Worm (Caenorhabditis elegans) whole organism, L3 larva: Measurements from ENCODE around the gene srx-45.

Experiments used
- R02D3.7 ChIP-seq: fragments of 150-350 bp; optimal IDR thresholded peaks from 2 replicates; lab custom pipeline; 2014; ENCODE audit warnings: missing biosample characterization, missing genetic modification characterization
- ZK546.5 ChIP-seq: sonication (generic microtip); optimal IDR thresholded peaks from 2 replicates; lab custom pipeline; 2017; ENCODE audit warnings: missing biosample characterization, missing genetic modification characterization
- ama-1 ChIP-seq: fragments of 150-350 bp; optimal IDR thresholded peaks from 2 replicates; lab custom pipeline; 2018
- ceh-16 ChIP-seq: sonication (generic microtip); optimal IDR thresholded peaks from 2 replicates; lab custom pipeline; 2017; ENCODE audit warnings: missing biosample characterization, missing genetic modification characterization
- ceh-82 ChIP-seq: fragments of 150-350 bp; optimal IDR thresholded peaks from 2 replicates; lab custom pipeline; 2014; ENCODE audit warnings: missing biosample characterization, missing genetic modification characterization
- ceh-9 ChIP-seq: sonication (generic microtip); optimal IDR thresholded peaks from 2 replicates; lab custom pipeline; 2018; ENCODE audit warnings: missing biosample characterization, missing genetic modification characterization
- elt-1 ChIP-seq: fragments of 150-350 bp; optimal IDR thresholded peaks from 2 replicates; lab custom pipeline; 2014; ENCODE audit warnings: missing biosample characterization, missing genetic modification characterization
- elt-2 ChIP-seq: sonication (generic microtip); optimal IDR thresholded peaks from 2 replicates; lab custom pipeline; 2016; ENCODE audit warnings: missing genetic modification reagents, mild to moderate bottlenecking, missing genetic modification characterization, missing compliant biosample characterization
- elt-3 ChIP-seq, 3 experiments: fragments of 150-350 bp in 1 of 3; sonication (generic microtip) in 2 of 3; optimal IDR thresholded peaks; 2 replicates in 2 of 3; 4 replicates in 1 of 3; lab custom pipeline; 2014 to 2017; ENCODE audit warnings: missing biosample characterization in 3 of 3, missing genetic modification characterization in 3 of 3
- eor-1 ChIP-seq, 2 experiments: fragments of 150-350 bp; optimal IDR thresholded peaks; 2 replicates each; lab custom pipeline; 2014 to 2018; ENCODE audit warnings: missing biosample characterization in 2 of 2, missing genetic modification characterization in 2 of 2
- fkh-2 ChIP-seq: fragments of 150-350 bp; optimal IDR thresholded peaks from 2 replicates; lab custom pipeline; 2014; ENCODE audit warnings: missing biosample characterization, missing genetic modification reagents, missing genetic modification characterization
- jun-1 ChIP-seq: fragments of 150-350 bp; optimal IDR thresholded peaks from 2 replicates; lab custom pipeline; 2014; ENCODE audit warnings: missing biosample characterization, missing genetic modification reagents, missing genetic modification characterization
- mdl-1 ChIP-seq: fragments of 150-350 bp; optimal IDR thresholded peaks from 2 replicates; lab custom pipeline; 2014; ENCODE audit warnings: missing biosample characterization, missing genetic modification characterization
- mml-1 ChIP-seq: fragments of 150-350 bp; sonication (generic microtip); optimal IDR thresholded peaks from 3 replicates; lab custom pipeline; 2014; ENCODE audit warnings: missing biosample characterization, missing genetic modification characterization
- nfya-1 ChIP-seq: sonication (generic microtip); optimal IDR thresholded peaks from 2 replicates; lab custom pipeline; 2017; ENCODE audit warnings: missing genetic modification characterization, mild to moderate bottlenecking, missing compliant biosample characterization, antibody characterized with exemption, moderate library complexity; ENCODE audit not compliant: insufficient read depth
- nhr-11 ChIP-seq: fragments of 150-350 bp; optimal IDR thresholded peaks from 2 replicates; lab custom pipeline; 2014; ENCODE audit warnings: missing biosample characterization, missing genetic modification characterization
- nhr-12 ChIP-seq: fragments of 150-350 bp; optimal IDR thresholded peaks from 2 replicates; lab custom pipeline; 2014; ENCODE audit warnings: missing biosample characterization, missing genetic modification characterization
- nhr-23 ChIP-seq: fragments of 150-350 bp; optimal IDR thresholded peaks from 2 replicates; lab custom pipeline; 2014; ENCODE audit warnings: missing biosample characterization, missing genetic modification reagents, missing genetic modification characterization
- nhr-237 ChIP-seq: fragments of 150-350 bp; optimal IDR thresholded peaks from 2 replicates; lab custom pipeline; 2014; ENCODE audit warnings: missing biosample characterization, missing genetic modification characterization
- nhr-43 ChIP-seq: sonication (generic microtip); optimal IDR thresholded peaks from 2 replicates; lab custom pipeline; 2016; ENCODE audit warnings: mild to moderate bottlenecking, missing genetic modification characterization, missing compliant biosample characterization; ENCODE audit not compliant: poor library complexity, severe bottlenecking
- nhr-76 ChIP-seq: fragments of 150-350 bp; sonication (generic microtip); optimal IDR thresholded peaks from 5 replicates; lab custom pipeline; 2014; ENCODE audit warnings: missing biosample characterization, missing genetic modification characterization
- pha-4 ChIP-seq: fragments of 150-350 bp; optimal IDR thresholded peaks from 2 replicates; lab custom pipeline; 2014; ENCODE audit warnings: missing biosample characterization, missing genetic modification reagents, missing genetic modification characterization
- pqm-1 ChIP-seq: fragments of 150-350 bp; optimal IDR thresholded peaks from 2 replicates; lab custom pipeline; 2017; ENCODE audit warnings: missing biosample characterization, missing genetic modification characterization, inconsistent platforms
- sea-2 ChIP-seq: fragments of 150-350 bp; sonication (generic microtip); optimal IDR thresholded peaks from 4 replicates; lab custom pipeline; 2014; ENCODE audit warnings: missing biosample characterization, missing genetic modification reagents, missing genetic modification characterization
- skn-1 ChIP-seq: fragments of 150-350 bp; optimal IDR thresholded peaks from 2 replicates; lab custom pipeline; 2014; ENCODE audit warnings: missing biosample characterization, missing genetic modification characterization
- snpc-4 ChIP-seq: fragments of 150-350 bp; optimal IDR thresholded peaks from 2 replicates; lab custom pipeline; 2014; ENCODE audit warnings: missing biosample characterization, missing genetic modification characterization
- unc-39 ChIP-seq: sonication (generic microtip); optimal IDR thresholded peaks from 4 replicates; lab custom pipeline; 2017; ENCODE audit warnings: missing biosample characterization, missing genetic modification characterization
- zag-1 ChIP-seq: fragments of 150-350 bp; optimal IDR thresholded peaks from 2 replicates; lab custom pipeline; 2014; ENCODE audit warnings: missing biosample characterization, missing genetic modification characterization
- ztf-11 ChIP-seq: fragments of 150-350 bp; optimal IDR thresholded peaks from 2 replicates; lab custom pipeline; 2014; ENCODE audit warnings: missing biosample characterization, missing genetic modification characterization

The srx-45 gene

DNA sequence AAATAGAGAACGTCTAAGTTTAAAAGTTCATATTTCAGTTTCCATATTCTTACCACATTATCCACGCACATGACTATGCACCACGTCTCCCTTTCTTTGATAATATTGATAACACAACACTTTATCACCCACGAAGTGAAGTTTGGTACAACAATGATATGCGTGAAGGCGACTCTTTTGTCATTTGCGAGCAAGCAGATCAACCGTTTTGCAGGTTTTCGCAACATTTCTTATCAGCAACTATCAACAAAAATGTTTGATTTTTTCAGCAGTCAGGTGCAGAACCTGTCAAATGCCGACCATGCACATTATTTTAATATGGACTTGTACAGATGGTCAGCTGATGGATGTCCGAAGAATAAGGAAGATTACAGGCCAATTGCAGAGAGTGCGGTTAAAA is 20.0 kb upstream of the srx-45 start:
- TF ChIP-seq pha-4 (tag; lab: Kevin White, UChicago) (peak; percentile 42), pqm-1 (peak; percentile 99), elt-3 (tag; optimal IDR thresholded peaks at IDR 0.05; lab: Kevin White, UChicago) (no peak), elt-2 (tag; lab: Kevin White, UChicago) (peak; percentile 99), jun-1 (tag; lab: Kevin White, UChicago) (peak; percentile 47)

- no peak for TF ChIP-seq zag-1 (tag; lab: Kevin White, UChicago)
- peak; percentile 34 for TF ChIP-seq elt-2 (tag; lab: Kevin White, UChicago)
These were observed 18.2 kb upstream of the srx-45 start, which contains the start of gene C40H1.7 for ce11 chrIII:9324724-9325123. Gene C40H1.7 (plus strand): TSS chrIII:9325024.

- no peak for TF ChIP-seq nhr-43 (tag; lab: Kevin White, UChicago)
- no peak for TF ChIP-seq zag-1 (tag; lab: Kevin White, UChicago)
- no peak for TF ChIP-seq elt-1 (tag; lab: Kevin White, UChicago)
- no peak for TF ChIP-seq mml-1 (tag; lab: Kevin White, UChicago)
- TF ChIP-seq nhr-76: no peak
- no peak for TF ChIP-seq sea-2 (GFP tag; lab: Kevin White, UChicago)
- no peak for TF ChIP-seq R02D3.7 (tag; lab: Kevin White, UChicago)
- TF ChIP-seq nfya-1 (tag; lab: Kevin White, UChicago): no peak
- no peak for TF ChIP-seq ZK546.5
- no peak for TF ChIP-seq pha-4 (tag; lab: Kevin White, UChicago)
- TF ChIP-seq ama-1 (lab: Kevin White, UChicago): no peak
- TF ChIP-seq ceh-16 (tag; lab: Kevin White, UChicago): no peak
- TF ChIP-seq, all 47 proteins: peak for 0
These were observed 15.5 kb upstream of the srx-45 start, which contains the start of gene cpb-1 for ce11 chrIII:9322010-9322409. Gene cpb-1 (plus strand): TSS chrIII:9322310.

DNA sequence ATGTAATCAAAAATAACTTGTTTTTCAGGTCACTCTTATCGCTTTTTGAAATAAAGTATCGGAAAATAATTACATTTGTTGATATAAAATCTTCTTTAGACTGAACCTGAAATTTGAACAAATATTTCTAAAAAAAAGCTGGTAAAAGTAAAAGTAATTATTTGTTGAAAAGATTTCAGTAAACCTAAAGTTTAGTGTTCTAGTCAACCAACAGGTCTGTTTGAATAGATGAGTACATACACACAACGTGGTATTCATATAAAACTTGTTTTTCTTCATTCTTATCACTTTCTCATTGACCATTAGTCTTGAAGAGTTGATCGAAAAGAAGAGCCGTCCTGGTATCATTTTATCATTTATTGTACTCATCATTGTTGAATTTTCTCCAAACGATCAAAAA is 13.1 kb upstream of the srx-45 start, which contains the start of gene C40H1.9:
Gene C40H1.9, plus strand, starts transcription at position 301 of the 400 bp plus-strand sequence.
- TF ChIP-seq pha-4 (tag; lab: Kevin White, UChicago) (peak; percentile 16), mdl-1 (tag; lab: Kevin White, UChicago) (no peak), ceh-9 (no peak)

ce11 chrIII:9317601-9318000 is 11.1 kb upstream of the srx-45 start:
- TF ChIP-seq ceh-82 (no peak), sea-2 (GFP tag; lab: Kevin White, UChicago) (no peak), nhr-237 (tag; lab: Kevin White, UChicago) (no peak), elt-2 (tag; lab: Kevin White, UChicago) (peak; percentile 70)

- no peak for TF ChIP-seq ZK546.5
- peak; percentile 24 for TF ChIP-seq pqm-1
- TF ChIP-seq nhr-23 (tag; lab: Kevin White, UChicago): no peak
- no peak for TF ChIP-seq snpc-4 (tag; lab: Kevin White, UChicago)
- TF ChIP-seq elt-2 (tag; lab: Kevin White, UChicago): peak; percentile 67
- TF ChIP-seq sea-2 (GFP tag; lab: Kevin White, UChicago): no peak
- TF ChIP-seq ama-1 (lab: Kevin White, UChicago): no peak
- TF ChIP-seq skn-1 (tag; lab: Kevin White, UChicago): no peak
- no peak for TF ChIP-seq nhr-237 (tag; lab: Kevin White, UChicago)
- no peak for TF ChIP-seq nhr-12 (tag; lab: Kevin White, UChicago)
- no peak for TF ChIP-seq ztf-11
- TF ChIP-seq unc-39: no peak
These were observed 8.7 kb upstream of the srx-45 start for ce11 chrIII:9315180-9315579.

- TF ChIP-seq elt-2 (tag; lab: Kevin White, UChicago) (peak; percentile 51), eor-1 (tag; optimal IDR thresholded peaks at IDR 0.05; lab: Kevin White, UChicago) (no peak)
These were observed 8.0 kb upstream of the srx-45 start, which contains the start of gene C40H1.8 for ce11 chrIII:9314476-9314875. Gene C40H1.8 (plus strand): TSS chrIII:9314717.

ce11 chrIII:9309840-9310239 is 3.3 kb upstream of the srx-45 start:
- TF ChIP-seq nhr-11 (tag; lab: Kevin White, UChicago) (peak; percentile 76), fkh-2 (tag; lab: Kevin White, UChicago) (no peak)
